Worm (Caenorhabditis elegans) whole organism, midembryonic: Measurements from ENCODE around the gene F19G12.4.
"Not testable (repeated sequence)": the region's sequence is repeated elsewhere in the genome, so short reads cannot be mapped to it uniquely, and the experiment has no call there.

Experiments used
- T22C8.4 ChIP-seq: fragments of 200-800 bp; sonication (Bioruptor generic); IDR thresholded peaks from 2 replicates; pipeline ENCODE4 v1.3.6; 2022; ENCODE audit warnings: missing genetic modification characterization, missing compliant biosample characterization
- cog-1 ChIP-seq: sonication (generic microtip); optimal IDR thresholded peaks from 2 replicates; lab custom pipeline; 2016; ENCODE audit warnings: missing genetic modification characterization, missing compliant biosample characterization
- flt-1 ChIP-seq: fragments of 200-800 bp; sonication (Bioruptor generic); IDR thresholded peaks from 2 replicates; pipeline ENCODE4 v1.3.6; 2022; ENCODE audit warnings: missing genetic modification characterization, missing compliant biosample characterization
- klf-2 ChIP-seq: fragments of 200-800 bp; sonication (Bioruptor generic); conservative IDR thresholded peaks from 2 replicates; pipeline ENCODE4 v1.3.6; 2022; ENCODE audit warnings: missing genetic modification reagents, missing genetic modification characterization, missing compliant biosample characterization
- med-1 ChIP-seq: sonication (generic microtip); optimal IDR thresholded peaks from 2 replicates; lab custom pipeline; 2017; ENCODE audit warnings: missing genetic modification characterization, mild to moderate bottlenecking, missing compliant biosample characterization, antibody characterized with exemption, missing genetic modification reagents; ENCODE audit not compliant: insufficient read depth
- ref-1 ChIP-seq: fragments of 200-800 bp; sonication (Bioruptor generic); conservative IDR thresholded peaks from 2 replicates; pipeline ENCODE4 v1.3.6; 2022; ENCODE audit warnings: missing genetic modification reagents, missing genetic modification characterization, missing compliant biosample characterization
- tab-1 ChIP-seq: fragments of 200-800 bp; sonication (Bioruptor generic); IDR thresholded peaks from 2 replicates; pipeline ENCODE4 v1.3.6; 2022; ENCODE audit warnings: missing genetic modification characterization, missing compliant biosample characterization
- ztf-23 ChIP-seq: fragments of 200-800 bp; sonication (Bioruptor generic); IDR thresholded peaks from 2 replicates; pipeline ENCODE4 v1.3.6; 2022; ENCODE audit warnings: missing genetic modification reagents, missing genetic modification characterization, missing compliant biosample characterization
- ztf-29 ChIP-seq: fragments of 200-800 bp; sonication (Bioruptor generic); IDR thresholded peaks from 2 replicates; pipeline ENCODE4 v1.3.6; 2022; ENCODE audit warnings: missing genetic modification reagents, missing genetic modification characterization, missing compliant biosample characterization

Gene F19G12.4

DNA sequence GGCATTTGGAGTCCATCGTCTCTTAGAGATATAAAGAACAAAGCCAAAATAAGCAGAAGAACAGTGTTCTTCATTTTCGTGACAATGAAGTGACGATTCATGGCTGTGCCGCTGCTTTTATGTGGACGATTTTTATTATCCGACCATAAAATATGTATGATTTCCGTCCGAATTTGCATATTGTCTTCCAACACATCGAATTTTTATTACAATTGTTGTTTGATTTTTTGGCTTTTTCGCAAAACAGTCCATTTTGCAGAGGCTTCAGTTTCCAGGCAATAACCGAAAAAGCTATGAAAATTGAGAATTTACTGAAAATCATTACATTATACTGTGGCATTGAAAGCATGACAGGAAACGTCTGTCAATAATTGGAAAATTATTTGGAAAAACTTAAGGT, 32.6 kb upstream of the F19G12.4 start, which contains the start of gene F56C3.8:
Gene F56C3.8 (minus strand): TSS at position 101 of the 400 bp plus-strand sequence.
- TF ChIP-seq flt-1 (no peak), ref-1 (GFP tag; lab: Robert Waterston, UW) (no peak), klf-2 (no peak), med-1 (no peak), cog-1 (tag; lab: Kevin White, UChicago) (no peak), ztf-29 (GFP tag; lab: Robert Waterston, UW) (no peak), T22C8.4 (GFP tag; lab: Robert Waterston, UW) (no peak), tab-1 (GFP tag; lab: Robert Waterston, UW) (no peak), ztf-23 (GFP tag; lab: Robert Waterston, UW) (no peak)

- TF ChIP-seq klf-2 (no peak), ztf-29 (GFP tag; lab: Robert Waterston, UW) (no peak), cog-1 (tag; lab: Kevin White, UChicago) (no peak), tab-1 (GFP tag; lab: Robert Waterston, UW) (no peak), T22C8.4 (GFP tag; lab: Robert Waterston, UW) (no peak), med-1 (no peak), flt-1 (no peak), ref-1 (GFP tag; lab: Robert Waterston, UW) (no peak), ztf-23 (GFP tag; lab: Robert Waterston, UW) (no peak)
Measured at ce11 chrX:1386893-1387367, 30.2 kb upstream of the F19G12.4 start, which contains the start of gene F56C3.1. F56C3.1 (plus strand) TSS chrX:1387317.

- no peak for TF ChIP-seq tab-1 (GFP tag; lab: Robert Waterston, UW)
- TF ChIP-seq cog-1 (tag; lab: Kevin White, UChicago): peak; percentile 40
Measured at ce11 chrX:1389382-1389983, 27.6 kb upstream of the F19G12.4 start.

- TF ChIP-seq flt-1: no peak
- no peak for TF ChIP-seq ztf-23 (GFP tag; lab: Robert Waterston, UW)
- TF ChIP-seq ztf-29 (GFP tag; lab: Robert Waterston, UW): no peak
- no peak for TF ChIP-seq klf-2
- no peak for TF ChIP-seq cog-1 (tag; lab: Kevin White, UChicago)
- no peak for TF ChIP-seq med-1
- no peak for TF ChIP-seq tab-1 (GFP tag; lab: Robert Waterston, UW)
- no peak for TF ChIP-seq ref-1 (GFP tag; lab: Robert Waterston, UW)
- no peak for TF ChIP-seq T22C8.4 (GFP tag; lab: Robert Waterston, UW)
Measured at ce11 chrX:1393891-1394290, 23.2 kb upstream of the F19G12.4 start, which contains the start of gene F56C3.9. F56C3.9 (minus strand) TSS chrX:1393991.

ce11 chrX:1394437-1394836, 22.7 kb upstream of the F19G12.4 start:
- TF ChIP-seq cog-1 (tag; lab: Kevin White, UChicago): no peak
- TF ChIP-seq T22C8.4 (GFP tag; lab: Robert Waterston, UW): no peak
- no peak for TF ChIP-seq med-1
- TF ChIP-seq ref-1 (GFP tag; lab: Robert Waterston, UW): no peak
- no peak for TF ChIP-seq klf-2
- no peak for TF ChIP-seq ztf-29 (GFP tag; lab: Robert Waterston, UW)
- no peak for TF ChIP-seq flt-1
- no peak for TF ChIP-seq tab-1 (GFP tag; lab: Robert Waterston, UW)
- TF ChIP-seq ztf-23 (GFP tag; lab: Robert Waterston, UW): no peak

DNA sequence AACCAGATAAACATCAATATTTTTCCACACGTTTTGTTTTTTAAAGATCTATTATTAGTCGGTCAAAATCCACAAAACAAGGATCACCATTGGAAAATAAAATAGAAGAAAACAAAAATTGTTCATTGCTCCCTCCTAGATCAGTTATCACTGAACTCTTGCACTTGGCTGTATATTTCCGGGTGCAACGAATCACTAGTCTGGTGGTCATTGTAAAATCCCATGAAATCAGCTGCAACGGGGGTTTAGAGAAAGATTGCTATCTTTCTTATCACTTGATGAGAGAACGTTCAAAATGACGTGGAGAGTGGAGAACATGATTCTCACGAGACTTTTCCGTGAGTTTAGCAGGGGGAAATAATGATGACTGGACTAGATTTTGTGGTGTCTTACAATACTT, 21.3 kb upstream of the F19G12.4 start:
- TF ChIP-seq T22C8.4 (GFP tag; lab: Robert Waterston, UW) (no peak), klf-2 (no peak), ref-1 (GFP tag; lab: Robert Waterston, UW) (no peak)

DNA sequence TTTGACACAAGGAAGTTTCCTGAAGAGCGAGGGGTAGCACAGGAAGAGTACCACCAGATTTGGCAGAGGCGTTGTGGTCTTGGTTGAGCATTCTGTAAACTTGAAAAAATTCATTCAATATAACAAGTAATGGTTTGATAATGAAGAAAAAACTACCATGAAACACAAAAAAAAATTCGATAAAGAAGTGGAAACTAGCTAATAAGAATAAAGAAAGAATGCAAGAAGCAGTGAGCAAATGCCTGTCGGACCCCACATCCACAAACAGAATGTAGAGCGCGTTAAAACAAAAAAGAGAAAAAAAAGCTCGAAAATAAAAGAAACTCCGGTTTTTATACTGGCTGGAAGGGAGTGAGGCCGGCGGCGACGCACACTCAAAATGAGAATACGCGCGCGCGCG, 19.6 kb upstream of the F19G12.4 start, which contains the start of gene H39E20.1:
Gene H39E20.1 (minus strand): TSS at position 101 of the 400 bp plus-strand sequence.
- TF ChIP-seq ztf-23 (GFP tag; lab: Robert Waterston, UW) (no peak), flt-1 (no peak)

DNA sequence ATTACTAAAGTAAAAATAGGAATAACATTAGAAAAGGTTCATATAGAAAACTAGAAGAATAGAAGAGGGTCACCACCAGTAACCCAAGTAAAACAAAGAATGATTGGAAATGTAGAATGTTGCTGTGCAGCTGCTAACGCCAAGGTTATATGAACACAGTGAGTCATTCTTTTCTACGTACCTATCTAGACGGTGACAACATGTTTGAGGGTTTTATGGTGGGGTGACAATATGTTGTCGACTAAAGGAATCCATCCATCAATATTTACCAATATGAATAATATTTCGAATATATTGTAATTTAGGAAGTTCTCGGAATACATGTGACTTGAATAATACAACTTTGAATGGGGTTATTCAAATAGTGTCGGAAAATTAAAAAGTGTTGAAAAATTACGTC, 15.8 kb upstream of the F19G12.4 start, which contains the start of gene ZK402.5:
Gene ZK402.5 (minus strand): TSS at position 101 of the 400 bp plus-strand sequence.
- TF ChIP-seq ztf-23 (GFP tag; lab: Robert Waterston, UW) (no peak), ztf-29 (GFP tag; lab: Robert Waterston, UW) (no peak), klf-2 (no peak), ref-1 (GFP tag; lab: Robert Waterston, UW) (no peak), cog-1 (tag; lab: Kevin White, UChicago) (no peak), tab-1 (GFP tag; lab: Robert Waterston, UW) (no peak), med-1 (no peak), T22C8.4 (GFP tag; lab: Robert Waterston, UW) (no peak), flt-1 (no peak)

ce11 chrX:1403444-1403843, 13.7 kb upstream of the F19G12.4 start, which contains the start of gene ZK402.2:
ZK402.2 (plus strand) TSS chrX:1403744.
- TF ChIP-seq ztf-23, ztf-29, T22C8.4 (GFP tag; lab: Robert Waterston, UW): not testable (repeated sequence)

ce11 chrX:1403971-1404370, 13.1 kb upstream of the F19G12.4 start, which contains the start of gene ZK402.1:
ZK402.1 (plus strand) TSS chrX:1404271.
- not testable (repeated sequence) for TF ChIP-seq cog-1 (tag; lab: Kevin White, UChicago); ref-1 (GFP tag; lab: Robert Waterston, UW); klf-2
